Worm (Caenorhabditis elegans) whole organism, L4/young adult: Measurements from ENCODE around the gene M79.2.

Source experiments
- W03F9.2 ChIP-seq: fragments of 150-350 bp; optimal IDR thresholded peaks from 2 replicates; lab custom pipeline; 2014; ENCODE audit warnings: missing biosample characterization, missing genetic modification characterization
- dao-5 ChIP-seq: sonication (generic microtip); optimal IDR thresholded peaks from 2 replicates; lab custom pipeline; 2016; ENCODE audit warnings: missing genotype, missing genetic modification characterization, moderate library complexity, missing compliant biosample characterization
- him-1 ChIP-seq: sonication (generic microtip); optimal IDR thresholded peaks from 2 replicates; lab custom pipeline; 2016; ENCODE audit warnings: missing genotype, missing genetic modification reagents, missing genetic modification characterization, missing compliant biosample characterization

DNA sequence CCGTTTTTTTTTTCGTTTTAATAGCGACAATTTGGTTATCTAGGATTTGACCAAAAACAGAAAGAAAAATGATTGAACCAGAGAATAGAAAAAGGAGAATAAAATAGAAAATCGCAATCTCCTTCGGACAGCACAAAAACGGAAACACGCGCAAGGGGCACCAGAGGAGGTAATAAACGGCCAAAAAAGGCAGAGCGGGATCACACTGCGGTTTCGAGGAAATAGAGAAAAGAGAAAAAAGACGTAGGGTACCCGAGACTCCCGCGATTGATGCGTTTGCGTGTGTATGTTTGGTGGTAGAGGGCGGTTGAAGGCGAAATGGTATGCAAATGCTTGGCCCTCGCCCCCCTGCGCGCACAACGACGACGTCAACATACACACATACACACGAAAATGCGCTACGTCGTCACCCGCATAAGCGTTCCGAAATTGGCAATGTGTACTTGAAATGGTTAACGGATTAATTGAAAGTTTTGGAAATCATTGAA lies 32.1 kb downstream of the M79.2 start:
- TF ChIP-seq him-1 (no peak), W03F9.2 (tag; lab: Kevin White, UChicago) (no peak), dao-5 (tag; lab: Kevin White, UChicago) (no peak)
